Worm (Caenorhabditis elegans) whole organism, L1 larva: ENCODE data around the gene dmd-9.

ENCODE experiments used
- C04F5.9 ChIP-seq: sonication (generic microtip); optimal IDR thresholded peaks from 2 replicates; lab custom pipeline; 2016; ENCODE audit warnings: missing genetic modification characterization, missing compliant biosample characterization
- Y116A8C.19 ChIP-seq: sonication (generic microtip); optimal IDR thresholded peaks from 2 replicates; lab custom pipeline; 2016; ENCODE audit warnings: missing compliant biosample characterization, missing genetic modification characterization, borderline replicate concordance
- aly-2 ChIP-seq: fragments of 150-350 bp; optimal IDR thresholded peaks from 2 replicates; lab custom pipeline; 2014; ENCODE audit warnings: missing biosample characterization, missing genetic modification characterization
- blmp-1 ChIP-seq: fragments of 150-350 bp; optimal IDR thresholded peaks from 2 replicates; lab custom pipeline; 2014; ENCODE audit warnings: missing biosample characterization, missing genetic modification characterization
- ceh-82 ChIP-seq, 3 experiments: fragments of 150-350 bp in 1 of 3; sonication (generic microtip) in 2 of 3; optimal IDR thresholded peaks; 2 replicates each; lab custom pipeline; 2014 to 2017; ENCODE audit warnings: missing biosample characterization in 3 of 3, missing genetic modification characterization in 3 of 3
- dsc-1 ChIP-seq: sonication (generic microtip); optimal IDR thresholded peaks from 2 replicates; lab custom pipeline; 2016; ENCODE audit warnings: mild to moderate bottlenecking, missing genetic modification characterization, missing compliant biosample characterization
- efl-1 ChIP-seq, 4 experiments: fragments of 150-350 bp; optimal IDR thresholded peaks in 3 of 4; peaks in 1 of 4; 1 replicate in 1 of 4; 2 replicates in 3 of 4; lab custom pipeline; 2014; ENCODE audit warnings: missing biosample characterization in 2 of 4, missing genetic modification characterization in 2 of 4, missing genetic modification reagents in 2 of 4
- efl-3 ChIP-seq: fragments of 200-800 bp; sonication (Bioruptor generic); optimal IDR thresholded peaks from 2 replicates; lab custom pipeline; 2018; ENCODE audit warnings: mild to moderate bottlenecking, missing genetic modification characterization, missing compliant biosample characterization
- egl-27 ChIP-seq, 2 experiments: fragments of 150-350 bp in 1 of 2; sonication (generic microtip); optimal IDR thresholded peaks; 3 replicates each; lab custom pipeline; 2017 to 2018; ENCODE audit warnings: missing biosample characterization in 2 of 2, missing genetic modification characterization in 2 of 2, missing genetic modification reagents in 2 of 2
- elt-3 ChIP-seq, 6 experiments: fragments of 150-350 bp in 1 of 6; sonication (generic microtip); optimal IDR thresholded peaks; 2 replicates each; lab custom pipeline; 2017 to 2018; ENCODE audit warnings: missing biosample characterization in 6 of 6, missing genetic modification characterization in 6 of 6, inconsistent platforms in 1 of 6
- fkh-10 ChIP-seq: sonication (generic microtip); optimal IDR thresholded peaks from 2 replicates; lab custom pipeline; 2017; ENCODE audit warnings: missing biosample characterization, missing genetic modification reagents, missing genetic modification characterization
- fkh-4 ChIP-seq: sonication (generic microtip); optimal IDR thresholded peaks from 2 replicates; lab custom pipeline; 2016; ENCODE audit warnings: missing compliant biosample characterization, missing genetic modification characterization, borderline replicate concordance
- fkh-8 ChIP-seq: sonication (generic microtip); optimal IDR thresholded peaks from 2 replicates; lab custom pipeline; 2016; ENCODE audit warnings: mild to moderate bottlenecking, missing genetic modification characterization, missing compliant biosample characterization
- fos-1 ChIP-seq: fragments of 150-350 bp; optimal IDR thresholded peaks from 2 replicates; lab custom pipeline; 2014; ENCODE audit warnings: missing biosample characterization, missing genetic modification characterization
- grh-1 ChIP-seq: fragments of 200-800 bp; sonication (Bioruptor generic); IDR thresholded peaks from 2 replicates; pipeline ENCODE4 v1.3.6; 2022; ENCODE audit warnings: missing genetic modification reagents, missing genetic modification characterization, missing compliant biosample characterization
- isw-1 ChIP-seq: fragments of 200-800 bp; sonication (Bioruptor generic); IDR thresholded peaks from 2 replicates; pipeline ENCODE4 v1.3.6; 2022; ENCODE audit warnings: missing genetic modification characterization, missing compliant biosample characterization
- lin-13 ChIP-seq: fragments of 150-350 bp; optimal IDR thresholded peaks from 2 replicates; lab custom pipeline; 2014; ENCODE audit warnings: missing biosample characterization, missing genetic modification reagents, missing genetic modification characterization
- lin-15B ChIP-seq: fragments of 150-350 bp; sonication (generic microtip); optimal IDR thresholded peaks from 3 replicates; lab custom pipeline; 2014; ENCODE audit warnings: missing biosample characterization, missing genetic modification characterization
- lin-35 ChIP-seq, 2 experiments: fragments of 150-350 bp; optimal IDR thresholded peaks; 2 replicates each; lab custom pipeline; 2014; ENCODE audit warnings: missing biosample characterization in 2 of 2, missing genetic modification characterization in 2 of 2, missing genetic modification reagents in 2 of 2
- lsy-2 ChIP-seq, 2 experiments: fragments of 150-350 bp; optimal IDR thresholded peaks; 2 replicates each; lab custom pipeline; 2014; ENCODE audit warnings: missing biosample characterization in 2 of 2, missing genetic modification characterization in 2 of 2
- mab-9 ChIP-seq: fragments of 200-800 bp; sonication (Bioruptor generic); IDR thresholded peaks from 2 replicates; pipeline ENCODE4 v1.3.6; 2022; ENCODE audit warnings: missing genetic modification reagents, missing genetic modification characterization, missing compliant biosample characterization
- mef-2 ChIP-seq: fragments of 150-350 bp; optimal IDR thresholded peaks from 2 replicates; lab custom pipeline; 2014; ENCODE audit warnings: missing biosample characterization, missing genetic modification characterization
- nhr-12 ChIP-seq: sonication (generic microtip); optimal IDR thresholded peaks from 2 replicates; lab custom pipeline; 2017; ENCODE audit warnings: missing biosample characterization, missing genetic modification characterization
- nhr-19 ChIP-seq: fragments of 200-800 bp; sonication (Bioruptor generic); conservative IDR thresholded peaks from 2 replicates; pipeline ENCODE4 v1.3.6; 2022; ENCODE audit warnings: missing genetic modification characterization, missing compliant biosample characterization
- nhr-71 ChIP-seq: sonication (generic microtip); optimal IDR thresholded peaks from 2 replicates; lab custom pipeline; 2016; ENCODE audit warnings: mild to moderate bottlenecking, missing genetic modification characterization, moderate library complexity, missing compliant biosample characterization
- nhr-84 ChIP-seq: sonication (generic microtip); optimal IDR thresholded peaks from 2 replicates; lab custom pipeline; 2017; ENCODE audit warnings: missing biosample characterization, missing genetic modification characterization
- pax-3 ChIP-seq: fragments of 200-800 bp; sonication (Bioruptor generic); optimal IDR thresholded peaks from 2 replicates; lab custom pipeline; 2018; ENCODE audit warnings: mild to moderate bottlenecking, missing genetic modification characterization, moderate library complexity, missing compliant biosample characterization
- rnt-1 ChIP-seq: sonication (generic microtip); optimal IDR thresholded peaks from 2 replicates; lab custom pipeline; 2016; ENCODE audit warnings: mild to moderate bottlenecking, missing genetic modification characterization, moderate library complexity, missing compliant biosample characterization
- snpc-4 ChIP-seq: fragments of 150-350 bp; optimal IDR thresholded peaks from 2 replicates; lab custom pipeline; 2014; ENCODE audit warnings: missing biosample characterization, missing genetic modification characterization
- snu-23 ChIP-seq: sonication (generic microtip); optimal IDR thresholded peaks from 2 replicates; lab custom pipeline; 2016; ENCODE audit warnings: missing genetic modification characterization, missing compliant biosample characterization
- sox-4 ChIP-seq: sonication (generic microtip); optimal IDR thresholded peaks from 2 replicates; lab custom pipeline; 2016; ENCODE audit warnings: missing genetic modification characterization, missing compliant biosample characterization
- sup-37 ChIP-seq: fragments of 200-800 bp; sonication (Bioruptor generic); optimal IDR thresholded peaks from 2 replicates; lab custom pipeline; 2018; ENCODE audit warnings: mild to moderate bottlenecking, missing genetic modification characterization, missing compliant biosample characterization
- tbx-2 ChIP-seq: sonication (generic microtip); optimal IDR thresholded peaks from 2 replicates; lab custom pipeline; 2016; ENCODE audit warnings: missing genetic modification characterization, missing compliant biosample characterization
- unc-86 ChIP-seq: sonication (generic microtip); optimal IDR thresholded peaks from 2 replicates; lab custom pipeline; 2016; ENCODE audit warnings: missing genetic modification characterization, missing compliant biosample characterization
- vab-15 ChIP-seq: sonication (generic microtip); optimal IDR thresholded peaks from 2 replicates; lab custom pipeline; 2017; ENCODE audit warnings: missing genotype, mild to moderate bottlenecking, missing genetic modification characterization, missing compliant biosample characterization
- zag-1 ChIP-seq: fragments of 150-350 bp; optimal IDR thresholded peaks from 2 replicates; lab custom pipeline; 2014; ENCODE audit warnings: missing biosample characterization, missing genetic modification characterization

Gene dmd-9

DNA sequence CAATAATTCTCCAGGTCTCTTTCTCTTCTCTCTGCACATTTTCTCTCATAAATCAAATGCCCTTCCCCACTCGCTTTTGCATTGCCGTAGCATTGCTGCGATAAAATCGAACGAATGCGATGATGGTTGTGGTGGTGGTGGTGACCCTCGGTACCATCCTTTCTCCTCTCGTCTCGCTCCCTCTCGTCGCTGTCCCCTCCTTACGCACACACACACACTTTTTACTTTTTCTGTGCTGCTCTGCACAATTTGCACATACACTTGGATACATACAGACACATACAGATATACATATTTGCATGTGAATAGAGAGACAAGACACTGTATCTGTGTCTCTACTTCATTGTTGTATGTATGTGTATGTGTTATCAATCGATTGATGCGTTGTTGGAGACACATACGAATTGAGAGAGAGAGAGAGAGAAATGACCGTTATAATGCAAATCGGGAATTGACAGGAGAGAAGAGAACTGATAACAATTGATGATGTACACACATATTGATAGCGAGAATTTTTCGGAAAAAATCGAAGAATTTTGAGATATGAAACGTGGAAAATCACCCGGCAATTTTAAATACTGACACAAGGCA is 26.7 kb downstream of the dmd-9 start (continued):
- TF ChIP-seq tbx-2 (tag; lab: Kevin White, UChicago) (peak; percentile 17), elt-3 (tag; optimal IDR thresholded peaks at IDR 0.05; lab: Kevin White, UChicago) (peak in 3 of 6 experiments; percentile 38 to 79 (median 43)), rnt-1 (no peak), pax-3 (tag; lab: Kevin White, UChicago) (no peak), egl-27 (tag; optimal IDR thresholded peaks at IDR 0.05; lab: Kevin White, UChicago) (no peak), isw-1 (no peak), efl-1 (optimal IDR thresholded peaks at IDR 0.05; lab: Kevin White, UChicago) (peak in 1 of 2 experiments; percentile 19), efl-1 (GFP tag; optimal IDR thresholded peaks at IDR 0.05 in 1 of 2; lab: Kevin White, UChicago) (peak in 1 of 2 experiments; percentile 91), nhr-12 (tag; lab: Kevin White, UChicago) (no peak), lin-15B (tag; lab: Kevin White, UChicago) (no peak), mef-2 (tag; lab: Kevin White, UChicago) (no peak), zag-1 (tag; lab: Kevin White, UChicago) (no peak), ceh-82 (tag; optimal IDR thresholded peaks at IDR 0.05; lab: Kevin White, UChicago) (no peak), lin-13 (no peak), nhr-84 (tag; lab: Kevin White, UChicago) (no peak), blmp-1 (tag; lab: Kevin White, UChicago) (peak; percentile 82), fkh-8 (tag; lab: Kevin White, UChicago) (no peak), grh-1 (GFP tag; lab: Robert Waterston, UW) (no peak), lsy-2 (tag; optimal IDR thresholded peaks at IDR 0.05; lab: Kevin White, UChicago) (peak; percentile 25 to 56), sup-37 (GFP tag; lab: Kevin White, UChicago) (no peak), nhr-71 (tag; lab: Kevin White, UChicago) (peak; percentile 38), unc-86 (tag; lab: Kevin White, UChicago) (no peak), vab-15 (tag; lab: Kevin White, UChicago) (no peak), snpc-4 (tag; lab: Kevin White, UChicago) (no peak), nhr-19 (GFP tag; lab: Robert Waterston, UW) (no peak), fkh-4 (tag; lab: Kevin White, UChicago) (no peak), efl-3 (GFP tag; lab: Kevin White, UChicago) (no peak), sox-4 (tag; lab: Kevin White, UChicago) (no peak), mab-9 (GFP tag; lab: Robert Waterston, UW) (no peak), fos-1 (tag; lab: Kevin White, UChicago) (no peak), dsc-1 (tag; lab: Kevin White, UChicago) (no peak), snu-23 (peak; percentile 64)

DNA sequence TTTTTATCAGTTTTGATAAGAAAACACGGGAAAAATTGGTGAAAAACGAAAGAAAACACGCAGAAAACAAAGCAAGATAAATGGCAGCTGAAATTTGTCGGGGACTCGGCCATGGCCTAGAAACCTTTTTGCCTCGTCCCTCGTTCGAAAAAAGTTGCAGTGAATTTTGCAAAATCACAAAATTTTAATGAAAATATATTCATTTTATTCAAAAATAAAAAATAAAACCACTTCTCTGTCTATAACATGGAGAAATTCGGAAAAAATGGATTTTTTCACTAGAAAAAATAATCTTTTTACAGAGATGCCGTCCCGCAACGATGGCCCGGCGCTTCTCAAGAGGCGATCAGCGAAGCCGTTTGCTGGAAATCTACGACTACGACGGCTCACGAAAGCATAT is 32.2 kb downstream of the dmd-9 start, which contains the start of gene Y67D8A.2:
Y67D8A.2 (plus strand) TSS at position 301 of the 400 bp plus-strand sequence.
- TF ChIP-seq aly-2 (tag; lab: Kevin White, UChicago) (no peak), Y116A8C.19 (tag; lab: Kevin White, UChicago) (no peak), fkh-10 (no peak), efl-3 (GFP tag; lab: Kevin White, UChicago) (no peak), snpc-4 (tag; lab: Kevin White, UChicago) (no peak), C04F5.9 (tag; lab: Kevin White, UChicago) (no peak)
- TF ChIP-seq, all 84 proteins: peak for 0

DNA sequence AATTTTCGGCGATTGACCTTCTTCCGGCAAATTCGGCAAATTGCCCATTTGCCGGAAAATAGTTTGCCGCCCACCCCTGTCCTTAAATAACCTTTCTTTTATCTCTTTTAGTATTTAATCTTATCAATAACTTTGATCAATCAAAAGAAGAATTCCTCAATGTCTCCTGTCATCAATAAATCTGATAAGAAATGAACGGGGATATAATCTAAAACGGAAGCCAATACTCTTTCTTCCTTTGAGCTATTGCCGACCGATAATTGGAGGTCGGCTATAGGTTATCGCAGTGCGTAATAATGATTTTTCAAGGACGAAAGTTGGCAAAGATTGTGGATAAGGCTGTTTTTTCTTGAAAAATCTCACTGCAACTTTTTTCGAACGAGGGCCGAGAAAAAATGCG is 33.2 kb downstream of the dmd-9 start:
- no peak for TF ChIP-seq lin-35 (GFP tag; optimal IDR thresholded peaks at IDR 0.05; lab: Kevin White, UChicago)
- TF ChIP-seq blmp-1 (tag; lab: Kevin White, UChicago): no peak
- peak in 1 of 6 experiments; percentile 15 for TF ChIP-seq elt-3 (tag; optimal IDR thresholded peaks at IDR 0.05; lab: Kevin White, UChicago)
